2 worm cellular contexts compared by ENCODE assay signal in genomic region chrIV:8629609-8630052, ce11.
TF ChIP-seq lines count a peak whose summit lies in the region.

No protein-coding gene starts in this region.

TF ChIP-seq in whole organism, L2 larva, 48 proteins besides CTCF, POLR2A, EP300 and RAD21 (continued from another document):
- TF ChIP-seq alr-1 (tag; optimal IDR thresholded peaks at IDR 0.05; lab: Kevin White, UChicago) (no peak), mab-5 (tag; optimal IDR thresholded peaks at IDR 0.05; lab: Kevin White, UChicago) (no peak), elt-1 (tag; optimal IDR thresholded peaks at IDR 0.05; lab: Kevin White, UChicago) (no peak), gmeb-1 (tag; optimal IDR thresholded peaks at IDR 0.05; lab: Kevin White, UChicago) (no peak), Y55F3AM.14 (GFP tag; optimal IDR thresholded peaks at IDR 0.05; lab: Kevin White, UChicago) (no peak), mbf-1 (tag; optimal IDR thresholded peaks at IDR 0.05; lab: Kevin White, UChicago) (no peak), egl-27 (tag; optimal IDR thresholded peaks at IDR 0.05; lab: Kevin White, UChicago) (no peak), lin-11 (tag; optimal IDR thresholded peaks at IDR 0.05; lab: Kevin White, UChicago) (no peak), skn-1 (tag; optimal IDR thresholded peaks at IDR 0.05; lab: Kevin White, UChicago) (no peak), fos-1 (tag; optimal IDR thresholded peaks at IDR 0.05; lab: Kevin White, UChicago) (no peak), zag-1 (tag; optimal IDR thresholded peaks at IDR 0.05; lab: Kevin White, UChicago) (no peak), sem-4 (tag; optimal IDR thresholded peaks at IDR 0.05; lab: Kevin White, UChicago) (peak; percentile 56), aly-2 (tag; optimal IDR thresholded peaks at IDR 0.05; lab: Kevin White, UChicago) (no peak), nhr-21 (tag; optimal IDR thresholded peaks at IDR 0.05; lab: Kevin White, UChicago) (no peak), lsy-2 (tag; optimal IDR thresholded peaks at IDR 0.05; lab: Kevin White, UChicago) (peak; percentile 35 to 59), snpc-4 (tag; optimal IDR thresholded peaks at IDR 0.05; lab: Kevin White, UChicago) (peak; percentile 39), nhr-129 (tag; optimal IDR thresholded peaks at IDR 0.05; lab: Kevin White, UChicago) (peak; percentile 83), sma-9 (GFP tag; optimal IDR thresholded peaks at IDR 0.05; lab: Kevin White, UChicago) (peak; percentile 63), sma-9 (tag; optimal IDR thresholded peaks at IDR 0.05; lab: Kevin White, UChicago) (no peak), peb-1 (tag; optimal IDR thresholded peaks at IDR 0.05; lab: Kevin White, UChicago) (no peak), ztf-1 (GFP tag; conservative IDR thresholded peaks at IDR 0.05; lab: Robert Waterston, UW) (no peak), unc-62 (GFP tag; optimal IDR thresholded peaks at IDR 0.05; lab: Kevin White, UChicago) (no peak), nhr-77 (tag; optimal IDR thresholded peaks at IDR 0.05; lab: Kevin White, UChicago) (no peak), nhr-23 (tag; optimal IDR thresholded peaks at IDR 0.05; lab: Kevin White, UChicago) (no peak), unc-39 (tag; optimal IDR thresholded peaks at IDR 0.05; lab: Kevin White, UChicago) (no peak)

TF ChIP-seq in whole organism, L4 larva, 104 proteins besides CTCF, POLR2A, EP300 and RAD21 (continued from another document):
- TF ChIP-seq daf-16 (GFP tag; optimal IDR thresholded peaks at IDR 0.05; lab: Kevin White, UChicago) (no peak), daf-16 (tag; optimal IDR thresholded peaks at IDR 0.05; lab: Kevin White, UChicago) (no peak), ctbp-1 (GFP tag; IDR thresholded peaks at IDR 0.05; lab: Robert Waterston, UW) (peak; percentile 55; the same call in 1 of the 2 replicates)
